Fruit fly (Drosophila melanogaster): ENCODE data around the gene CG32263.
A peak's percentile ranks its signal among the peaks of the same experiment; 100 is the strongest.

CG32263 gene

dm6 chr3L:3786344-3787076 is 24.4 kb downstream of the CG32263 start (continued):
- TF ChIP-seq Hand (GFP tag; optimal IDR thresholded peaks at IDR 0.05) (no peak), danr (GFP tag; IDR thresholded peaks at IDR 0.05) (no peak), wek (GFP tag; optimal IDR thresholded peaks at IDR 0.05) (no peak), cad (GFP tag; optimal IDR thresholded peaks at IDR 0.05) (no peak), Doc3 (GFP tag; IDR thresholded peaks at IDR 0.05; ENCODE audit: partially characterized antibody) (no peak), Awh (GFP tag; IDR thresholded peaks at IDR 0.05) (peak; percentile 46; the same call in 1 of the 2 replicates), CG42726 (GFP tag; IDR thresholded peaks at IDR 0.05; ENCODE audit: partially characterized antibody) (no peak), CG8281 (tag; optimal IDR thresholded peaks at IDR 0.05) (no peak), CG17612 (GFP tag; IDR thresholded peaks at IDR 0.05) (no peak), CG4707 (GFP tag; optimal IDR thresholded peaks at IDR 0.05) (no peak), Six4 (GFP tag; optimal IDR thresholded peaks at IDR 0.05) (no peak), az2 (GFP tag; optimal IDR thresholded peaks at IDR 0.05) (peak; percentile 40), crc (GFP tag; optimal IDR thresholded peaks at IDR 0.05) (no peak), CG6854 (GFP tag; optimal IDR thresholded peaks at IDR 0.05) (no peak), CG2120 (GFP tag; optimal IDR thresholded peaks at IDR 0.05) (peak; percentile 30), insv (GFP tag; optimal IDR thresholded peaks at IDR 0.05) (no peak), CG17912 (GFP tag; optimal IDR thresholded peaks at IDR 0.05) (no peak), fd3F (GFP tag; optimal IDR thresholded peaks at IDR 0.05) (peak; percentile 19), tup (GFP tag; optimal IDR thresholded peaks at IDR 0.05) (no peak), CG8089 (GFP tag; optimal IDR thresholded peaks at IDR 0.05) (no peak), PHDP (tag; optimal IDR thresholded peaks at IDR 0.05) (peak; percentile 56), sd (tag; optimal IDR thresholded peaks at IDR 0.05) (peak; percentile 43), CG6254 (GFP tag; optimal IDR thresholded peaks at IDR 0.05) (no peak), Hr78 (GFP tag; optimal IDR thresholded peaks at IDR 0.05) (no peak), chn (GFP tag; optimal IDR thresholded peaks at IDR 0.05) (no peak), CG17328 (GFP tag; IDR thresholded peaks at IDR 0.05) (peak; percentile 48), onecut (GFP tag; IDR thresholded peaks at IDR 0.05) (no peak), BtbVII (GFP tag; optimal IDR thresholded peaks at IDR 0.05) (no peak), CG3847 (GFP tag; IDR thresholded peaks at IDR 0.05) (0 out of 2 replicates have a peak, but pooled peaks have one; percentile 31), phol (tag; optimal IDR thresholded peaks at IDR 0.05) (peak; percentile 48), Trl (optimal IDR thresholded peaks at IDR 0.05) (no peak), Trl (GFP tag; optimal IDR thresholded peaks at IDR 0.05) (no peak), Fer2 (tag; optimal IDR thresholded peaks at IDR 0.05) (no peak), gem (tag; optimal IDR thresholded peaks at IDR 0.05) (peak; percentile 82), CG8478 (optimal IDR thresholded peaks at IDR 0.05) (no peak), Elba2 (GFP tag; optimal IDR thresholded peaks at IDR 0.05) (no peak), nau (GFP tag; optimal IDR thresholded peaks at IDR 0.05) (no peak)

dm6 chr3L:3785688-3786087 is 25.2 kb downstream of the CG32263 start:
- TF ChIP-seq CG8944 (GFP tag; optimal IDR thresholded peaks at IDR 0.05) = peak; percentile 15
- TF ChIP-seq gfzf (GFP tag; optimal IDR thresholded peaks at IDR 0.05) = peak; percentile 37
- peak; percentile 59 for TF ChIP-seq stc (GFP tag; IDR thresholded peaks at IDR 0.05)
- peak; percentile 71 for TF ChIP-seq CG14441 (GFP tag; IDR thresholded peaks at IDR 0.05)
- peak; percentile 35; the same call in 1 of the 3 replicates for TF ChIP-seq tgo (GFP tag; IDR thresholded peaks at IDR 0.05)
- TF ChIP-seq fd96Cb (tag; optimal IDR thresholded peaks at IDR 0.05) = peak; percentile 27
- TF ChIP-seq HLH3B (GFP tag; IDR thresholded peaks at IDR 0.05) = peak; percentile 47; the same call in 1 of the 2 replicates
- peak; percentile 49; the same call in 1 of the 3 replicates for TF ChIP-seq H15 (GFP tag; IDR thresholded peaks at IDR 0.05)
- peak; percentile 16 for TF ChIP-seq CG15269 (tag; optimal IDR thresholded peaks at IDR 0.05)
- 0 out of 3 replicates have a peak, but pooled peaks have one; percentile 6 for TF ChIP-seq otp (GFP tag; IDR thresholded peaks at IDR 0.05)
- TF ChIP-seq nerfin-2 (GFP tag; IDR thresholded peaks at IDR 0.05; ENCODE audit: partially characterized antibody) = no peak
- peak; percentile 57 for TF ChIP-seq gem (tag; optimal IDR thresholded peaks at IDR 0.05)
- TF ChIP-seq chm (GFP tag; IDR thresholded peaks at IDR 0.05) = peak; percentile 10; the same call in 1 of the 2 replicates
- TF ChIP-seq zfh1 (GFP tag; IDR thresholded peaks at IDR 0.05) = peak; percentile 68; the same call in 2 of the 3 replicates
- TF ChIP-seq Hmx (GFP tag; optimal IDR thresholded peaks at IDR 0.05) = no peak
- TF ChIP-seq pb (GFP tag; optimal IDR thresholded peaks at IDR 0.05) = no peak

Measured in whole organism, embryonic.